Fruit fly (Drosophila melanogaster): ENCODE measurements around the gene Brd7-9.

The Brd7-9 gene

DNA sequence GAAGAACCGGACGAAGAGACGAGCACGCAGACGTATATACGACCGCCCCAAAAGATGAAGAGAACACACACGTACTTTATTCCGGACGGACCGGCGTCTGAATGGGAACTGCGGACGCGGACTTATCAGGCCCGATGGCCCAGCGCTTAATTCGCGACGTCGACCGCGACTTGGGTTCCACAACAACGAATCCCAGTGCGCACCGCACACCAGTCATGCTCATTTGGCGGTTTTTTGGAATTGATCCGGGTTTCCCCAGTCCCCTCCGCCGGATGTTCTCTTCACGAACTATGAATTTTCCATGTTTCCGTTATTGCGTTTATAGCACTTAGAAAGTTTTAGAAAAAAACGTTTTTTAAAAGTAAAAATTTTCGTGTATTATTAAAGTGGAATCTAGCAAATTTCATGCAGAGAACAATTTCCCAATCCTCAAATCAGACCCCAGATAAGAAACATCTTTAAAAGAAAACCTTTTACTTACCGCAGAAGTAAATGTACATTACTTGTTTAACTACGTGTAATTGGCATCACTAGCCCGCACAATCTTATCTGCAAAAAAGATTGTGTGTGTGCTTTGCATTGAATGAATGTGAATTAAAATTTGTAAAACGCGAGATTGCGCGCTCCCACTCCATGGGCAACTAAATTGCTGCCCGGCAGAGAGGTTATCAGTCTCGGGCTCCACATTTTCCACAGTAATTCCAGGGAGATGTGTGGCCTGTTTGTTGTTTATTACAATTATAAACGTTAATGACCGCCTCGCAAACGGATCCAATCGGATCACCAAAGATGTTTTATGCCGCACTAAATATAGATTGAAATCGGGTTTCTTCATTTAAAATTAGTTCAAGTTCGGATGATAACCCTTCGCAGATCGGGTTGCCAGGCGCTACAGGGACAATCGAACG, 8.0 kb downstream of the Brd7-9 start, which contains the start of gene CG7149 (continued):
- TF ChIP-seq CG4424 (GFP tag; optimal IDR thresholded peaks at IDR 0.05) (peak; percentile 5), lov (optimal IDR thresholded peaks at IDR 0.05) (no peak), lov (GFP tag; IDR thresholded peaks at IDR 0.05) (0 out of 3 replicates have a peak, but pooled peaks have one; percentile 9), CG8924 (tag; optimal IDR thresholded peaks at IDR 0.05) (peak; percentile 19), CG18599 (GFP tag; optimal IDR thresholded peaks at IDR 0.05) (peak; percentile 39), Fer1 (GFP tag; optimal IDR thresholded peaks at IDR 0.05) (peak; percentile 23), chinmo (GFP tag; IDR thresholded peaks at IDR 0.05; ENCODE audit: partially characterized antibody) (peak; percentile 92; the same call in 3 of the 4 replicates), kah (GFP tag; optimal IDR thresholded peaks at IDR 0.05) (no peak), sob (GFP tag; IDR thresholded peaks at IDR 0.05) (peak; percentile 23; the same call in 1 of the 2 replicates), bbx (GFP tag; IDR thresholded peaks at IDR 0.05; ENCODE audit: partially characterized antibody) (peak; percentile 37; the same call in 1 of the 2 replicates), tup (GFP tag; optimal IDR thresholded peaks at IDR 0.05) (no peak), CG17385 (GFP tag; optimal IDR thresholded peaks at IDR 0.05) (peak; percentile 83), Eip74EF (GFP tag; optimal IDR thresholded peaks at IDR 0.05) (no peak), CG2678 (tag; optimal IDR thresholded peaks at IDR 0.05) (peak; percentile 20), tgo (GFP tag; IDR thresholded peaks at IDR 0.05) (peak; percentile 13; the same call in 1 of the 3 replicates), CG17186 (GFP tag; optimal IDR thresholded peaks at IDR 0.05) (no peak), CG11723 (GFP tag; optimal IDR thresholded peaks at IDR 0.05) (no peak), tna (GFP tag; IDR thresholded peaks at IDR 0.05; ENCODE audit: partially characterized antibody) (no peak), zfh1 (GFP tag; IDR thresholded peaks at IDR 0.05) (0 out of 3 replicates have a peak, but pooled peaks have one; percentile 16), CG2116 (GFP tag; optimal IDR thresholded peaks at IDR 0.05) (peak; percentile 2), maf-S (GFP tag; optimal IDR thresholded peaks at IDR 0.05) (no peak), Hr51 (GFP tag; optimal IDR thresholded peaks at IDR 0.05) (peak in 1 of 2 experiments; percentile 31), grau (tag; optimal IDR thresholded peaks at IDR 0.05) (peak; percentile 13), al (GFP tag; IDR thresholded peaks at IDR 0.05) (no peak), Atf-2 (GFP tag; optimal IDR thresholded peaks at IDR 0.05) (peak; percentile 16), Pdp1 (GFP tag; optimal IDR thresholded peaks at IDR 0.05) (peak in 1 of 2 experiments; percentile 23), schlank (tag; optimal IDR thresholded peaks at IDR 0.05) (no peak), ftz-f1 (GFP tag; optimal IDR thresholded peaks at IDR 0.05) (peak; percentile 15), CG3838 (GFP tag; optimal IDR thresholded peaks at IDR 0.05) (no peak), CG17829 (tag; optimal IDR thresholded peaks at IDR 0.05) (no peak), CG1529 (GFP tag; optimal IDR thresholded peaks at IDR 0.05) (peak; percentile 7), GATAe (GFP tag; conservative IDR thresholded peaks at IDR 0.05) (peak; percentile 66), CG3726 (GFP tag; IDR thresholded peaks at IDR 0.05) (no peak), ci (GFP tag; IDR thresholded peaks at IDR 0.05) (peak; percentile 66; the same call in 2 of the 3 replicates), sug (tag; optimal IDR thresholded peaks at IDR 0.05) (peak; percentile 88), luna (GFP tag; optimal IDR thresholded peaks at IDR 0.05) (no peak), wdn (GFP tag; IDR thresholded peaks at IDR 0.05) (no peak), CG10543 (GFP tag; optimal IDR thresholded peaks at IDR 0.05) (peak; percentile 21), cg (GFP tag; optimal IDR thresholded peaks at IDR 0.05) (no peak), Bdp1 (GFP tag; optimal IDR thresholded peaks at IDR 0.05) (no peak), CG10431 (GFP tag; optimal IDR thresholded peaks at IDR 0.05) (no peak)
